Worm (Caenorhabditis elegans) whole organism, young adult: ENCODE results near the gene Y53G8AL.1.

ENCODE experiments used
- F49E8.2 ChIP-seq: sonication (generic microtip); optimal IDR thresholded peaks from 3 replicates; lab custom pipeline; 2017; ENCODE audit warnings: missing genetic modification characterization, mild to moderate bottlenecking, missing compliant biosample characterization, antibody characterized with exemption, moderate library complexity; ENCODE audit not compliant: insufficient read depth
- F55B11.4 ChIP-seq: sonication (generic microtip); optimal IDR thresholded peaks from 2 replicates; lab custom pipeline; 2016; ENCODE audit warnings: missing compliant biosample characterization, missing genetic modification characterization, borderline replicate concordance; ENCODE audit not compliant: insufficient read depth
- Y53G8AR.9 ChIP-seq: fragments of 200-800 bp; sonication (Bioruptor generic); conservative IDR thresholded peaks from 2 replicates; pipeline ENCODE4 v1.3.6; 2022; ENCODE audit warnings: missing genetic modification reagents, missing genetic modification characterization, missing compliant biosample characterization
- attf-6 ChIP-seq: fragments of 200-800 bp; sonication (Bioruptor generic); IDR thresholded peaks from 2 replicates; pipeline ENCODE4 v1.3.6; 2022; ENCODE audit warnings: missing genetic modification reagents, missing genetic modification characterization, missing compliant biosample characterization
- egrh-3 ChIP-seq: fragments of 200-800 bp; sonication (Bioruptor generic); IDR thresholded peaks from 2 replicates; pipeline ENCODE4 v1.3.6; 2022; ENCODE audit warnings: missing genetic modification reagents, missing genetic modification characterization, missing compliant biosample characterization
- ekl-4 ChIP-seq: fragments of 200-800 bp; sonication (Bioruptor generic); IDR thresholded peaks from 2 replicates; pipeline ENCODE4 v1.3.6; 2022; ENCODE audit warnings: missing genetic modification reagents, missing genetic modification characterization, missing compliant biosample characterization
- ets-4 ChIP-seq: fragments of 200-800 bp; sonication (Bioruptor generic); optimal IDR thresholded peaks from 2 replicates; lab custom pipeline; 2018; ENCODE audit warnings: mild to moderate bottlenecking, missing genetic modification characterization, missing compliant biosample characterization
- him-1 ChIP-seq: sonication (generic microtip); optimal IDR thresholded peaks from 2 replicates; lab custom pipeline; 2016; ENCODE audit warnings: missing genotype, missing genetic modification reagents, missing genetic modification characterization, missing compliant biosample characterization
- let-607 ChIP-seq, 2 experiments: fragments of 200-800 bp in 1 of 2; sonication (Bioruptor generic) in 1 of 2; sonication (generic microtip) in 1 of 2; optimal IDR thresholded peaks; 2 replicates each; lab custom pipeline; 2016 to 2018; ENCODE audit warnings: mild to moderate bottlenecking in 2 of 2, missing compliant biosample characterization in 2 of 2, missing genetic modification characterization in 2 of 2, moderate library complexity in 2 of 2, missing genotype in 1 of 2
- lin-40 ChIP-seq: sonication (generic microtip); optimal IDR thresholded peaks from 2 replicates; lab custom pipeline; 2016; ENCODE audit warnings: missing genetic modification characterization, mild to moderate bottlenecking, missing compliant biosample characterization, missing genotype, missing genetic modification reagents
- madf-8 ChIP-seq: fragments of 200-800 bp; sonication (Bioruptor generic); conservative IDR thresholded peaks from 2 replicates; pipeline ENCODE4 v1.3.6; 2022; ENCODE audit warnings: missing genetic modification reagents, missing genetic modification characterization, missing compliant biosample characterization
- mxl-1 ChIP-seq: sonication (generic microtip); optimal IDR thresholded peaks from 2 replicates; lab custom pipeline; 2016; ENCODE audit warnings: missing genetic modification characterization, missing compliant biosample characterization
- nhr-80 ChIP-seq: sonication (generic microtip); optimal IDR thresholded peaks from 2 replicates; lab custom pipeline; 2016; ENCODE audit warnings: missing genetic modification characterization, missing compliant biosample characterization
- zfh-2 ChIP-seq: fragments of 200-800 bp; sonication (Bioruptor generic); conservative IDR thresholded peaks from 2 replicates; pipeline ENCODE4 v1.3.6; 2022; ENCODE audit warnings: missing genetic modification reagents, missing genetic modification characterization, missing compliant biosample characterization
- ztf-18 ChIP-seq: sonication (generic microtip); optimal IDR thresholded peaks from 2 replicates; lab custom pipeline; 2016; ENCODE audit warnings: missing genotype, mild to moderate bottlenecking, missing genetic modification characterization, missing compliant biosample characterization
- ztf-22 ChIP-seq: fragments of 200-800 bp; sonication (Bioruptor generic); optimal IDR thresholded peaks from 2 replicates; lab custom pipeline; 2018; ENCODE audit warnings: mild to moderate bottlenecking, missing genetic modification characterization, moderate library complexity, missing compliant biosample characterization

Gene Y53G8AL.1

DNA sequence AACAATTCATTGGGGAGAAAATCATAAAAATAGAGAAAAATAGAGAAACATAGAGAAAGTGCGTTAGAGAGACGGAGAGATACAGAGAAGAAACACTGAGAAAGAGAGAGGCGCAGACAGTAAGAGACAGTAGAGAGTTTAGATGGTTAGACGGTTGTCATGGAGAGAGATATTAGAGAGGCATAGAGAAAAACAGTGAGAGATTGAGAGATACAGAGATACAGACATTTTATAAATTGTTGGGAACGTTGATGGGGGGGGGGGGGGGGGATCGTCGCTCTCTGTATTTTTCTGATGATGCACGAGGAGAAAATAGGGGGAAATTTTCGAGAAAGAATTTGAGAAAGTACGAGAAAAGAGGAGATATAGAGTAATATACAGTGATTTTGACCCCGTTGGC lies 46.4 kb downstream of the Y53G8AL.1 start (continued):
- peak; percentile 88 for TF ChIP-seq lin-40 (tag; lab: Kevin White, UChicago)
- peak; percentile 53 for TF ChIP-seq egrh-3 (GFP tag; lab: Robert Waterston, UW)
- TF ChIP-seq madf-8 (GFP tag; lab: Robert Waterston, UW) = no peak
- TF ChIP-seq ekl-4 (GFP tag; lab: Robert Waterston, UW) = 0 out of 2 replicates have a peak, but pooled peaks have one; percentile 59

DNA sequence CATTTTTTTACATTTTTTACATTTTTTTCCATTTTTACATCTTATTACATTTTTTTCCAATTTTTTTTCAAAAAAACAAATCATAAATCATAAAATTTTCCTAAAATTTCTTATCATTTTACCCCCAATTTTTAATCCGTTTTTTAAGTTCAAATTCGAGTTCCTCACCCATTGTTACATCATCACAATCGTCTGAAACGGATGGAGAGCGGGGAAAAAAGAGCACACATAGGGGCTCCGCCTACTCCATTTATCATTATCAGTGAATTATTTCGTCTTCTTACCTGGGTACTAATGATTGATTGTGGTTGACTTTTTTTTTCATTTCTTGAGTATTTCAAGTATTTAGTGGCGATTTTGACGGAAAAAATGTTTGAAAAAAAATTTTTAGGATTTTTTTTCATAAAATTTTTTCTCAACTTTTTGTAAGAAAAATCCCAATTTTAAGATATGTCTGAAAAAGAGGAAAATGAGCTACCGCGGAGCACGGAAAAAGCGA lies 49.0 kb downstream of the Y53G8AL.1 start, which contains the start of gene mfsd-8:
TSS of gene mfsd-8 (plus strand) at position 449 of the 499 bp plus-strand sequence.
- TF ChIP-seq zfh-2 (GFP tag; lab: Robert Waterston, UW) (no peak), let-607 (tag; optimal IDR thresholded peaks at IDR 0.05; lab: Kevin White, UChicago) (no peak), F55B11.4 (tag; lab: Kevin White, UChicago) (no peak), ztf-18 (tag; lab: Kevin White, UChicago) (no peak), attf-6 (GFP tag; lab: Robert Waterston, UW) (no peak), nhr-80 (tag; lab: Kevin White, UChicago) (peak; percentile 88), Y53G8AR.9 (GFP tag; lab: Robert Waterston, UW) (no peak), lin-40 (tag; lab: Kevin White, UChicago) (no peak), mxl-1 (tag; lab: Kevin White, UChicago) (no peak), ztf-22 (GFP tag; lab: Kevin White, UChicago) (no peak), ets-4 (GFP tag; lab: Kevin White, UChicago) (peak; percentile 63), F49E8.2 (tag; lab: Kevin White, UChicago) (no peak), him-1 (tag; lab: Kevin White, UChicago) (no peak)
